Worm (Caenorhabditis elegans) whole organism, young adult: Measurements from ENCODE around the gene C05D11.5.

Experiments
- C06A6.2 ChIP-seq: fragments of 200-800 bp; sonication (Bioruptor generic); conservative IDR thresholded peaks from 2 replicates; pipeline ENCODE4 v1.3.6; 2022; ENCODE audit warnings: missing genetic modification characterization, missing compliant biosample characterization
- K12H6.12 ChIP-seq: fragments of 200-800 bp; sonication (Bioruptor generic); optimal IDR thresholded peaks from 2 replicates; lab custom pipeline; 2018; ENCODE audit warnings: mild to moderate bottlenecking, missing genetic modification characterization, missing compliant biosample characterization
- T07F8.4 ChIP-seq: sonication (generic microtip); optimal IDR thresholded peaks from 2 replicates; lab custom pipeline; 2016; ENCODE audit warnings: mild to moderate bottlenecking, missing genetic modification characterization, moderate library complexity, missing compliant biosample characterization
- Y56A3A.18 ChIP-seq: fragments of 200-800 bp; sonication (Bioruptor generic); IDR thresholded peaks from 2 replicates; pipeline ENCODE4 v1.3.6; 2022; ENCODE audit warnings: missing genetic modification reagents, missing genetic modification characterization, missing compliant biosample characterization
- Y67H2A.10 ChIP-seq: fragments of 200-800 bp; sonication (Bioruptor generic); conservative IDR thresholded peaks from 2 replicates; pipeline ENCODE4 v1.3.6; 2022; ENCODE audit warnings: missing genetic modification reagents, missing genetic modification characterization, missing compliant biosample characterization
- Y95B8A.8 ChIP-seq: fragments of 200-800 bp; sonication (Bioruptor generic); IDR thresholded peaks from 2 replicates; pipeline ENCODE4 v1.3.6; 2022; ENCODE audit warnings: missing genetic modification reagents, missing genetic modification characterization, missing compliant biosample characterization
- ZK185.1 ChIP-seq: sonication (generic microtip); optimal IDR thresholded peaks from 2 replicates; lab custom pipeline; 2016; ENCODE audit warnings: mild to moderate bottlenecking, missing genetic modification characterization, missing compliant biosample characterization; ENCODE audit not compliant: poor library complexity, severe bottlenecking
- ama-1 ChIP-seq, 3 experiments: fragments of 150-350 bp in 1 of 3; sonication (generic microtip) in 2 of 3; optimal IDR thresholded peaks; 2 replicates each; lab custom pipeline; 2014 to 2018; ENCODE audit warnings: missing biosample characterization in 2 of 3, missing genetic modification characterization in 2 of 3, missing genetic modification reagents in 2 of 3
- atf-7 ChIP-seq: sonication (generic microtip); optimal IDR thresholded peaks from 2 replicates; lab custom pipeline; 2017; ENCODE audit warnings: mild to moderate bottlenecking, missing genetic modification characterization, missing compliant biosample characterization
- cebp-1 ChIP-seq, 2 experiments: fragments of 200-800 bp in 1 of 2; sonication (Bioruptor generic) in 1 of 2; sonication (generic microtip) in 1 of 2; IDR thresholded peaks in 1 of 2; optimal IDR thresholded peaks in 1 of 2; 2 replicates each; pipeline versions ENCODE4 v1.3.6 to Lab custom; 2017 to 2022; ENCODE audit warnings: missing compliant biosample characterization in 2 of 2, missing genetic modification characterization in 2 of 2, mild to moderate bottlenecking in 1 of 2, missing genetic modification reagents in 1 of 2, moderate library complexity in 1 of 2
- cebp-2 ChIP-seq: fragments of 200-800 bp; sonication (Bioruptor generic); IDR thresholded peaks from 2 replicates; pipeline ENCODE4 v1.3.6; 2022; ENCODE audit warnings: missing genetic modification characterization, missing compliant biosample characterization
- ceh-100 ChIP-seq: fragments of 200-800 bp; sonication (Bioruptor generic); IDR thresholded peaks from 2 replicates; pipeline ENCODE4 v1.3.6; 2022; ENCODE audit warnings: missing genetic modification reagents, missing genetic modification characterization, missing compliant biosample characterization
- ceh-27 ChIP-seq: fragments of 200-800 bp; sonication (Bioruptor generic); optimal IDR thresholded peaks from 2 replicates; lab custom pipeline; 2018; ENCODE audit warnings: mild to moderate bottlenecking, missing genetic modification characterization, moderate library complexity, missing compliant biosample characterization
- ekl-4 ChIP-seq: fragments of 200-800 bp; sonication (Bioruptor generic); IDR thresholded peaks from 2 replicates; pipeline ENCODE4 v1.3.6; 2022; ENCODE audit warnings: missing genetic modification reagents, missing genetic modification characterization, missing compliant biosample characterization
- ets-4 ChIP-seq: fragments of 200-800 bp; sonication (Bioruptor generic); optimal IDR thresholded peaks from 2 replicates; lab custom pipeline; 2018; ENCODE audit warnings: mild to moderate bottlenecking, missing genetic modification characterization, missing compliant biosample characterization
- gei-17 ChIP-seq: fragments of 200-800 bp; sonication (Bioruptor generic); optimal IDR thresholded peaks from 2 replicates; lab custom pipeline; 2018; ENCODE audit warnings: mild to moderate bottlenecking, missing genetic modification characterization, missing compliant biosample characterization
- hlh-12 ChIP-seq: sonication (generic microtip); optimal IDR thresholded peaks from 2 replicates; lab custom pipeline; 2016; ENCODE audit warnings: missing genetic modification characterization, missing compliant biosample characterization
- hlh-26 ChIP-seq: fragments of 200-800 bp; sonication (Bioruptor generic); conservative IDR thresholded peaks from 2 replicates; pipeline ENCODE4 v1.3.6; 2022; ENCODE audit warnings: missing genetic modification reagents, missing genetic modification characterization, missing compliant biosample characterization
- hmg-1.2 ChIP-seq: fragments of 200-800 bp; sonication (Bioruptor generic); IDR thresholded peaks from 2 replicates; pipeline ENCODE4 v1.3.6; 2022; ENCODE audit warnings: missing genetic modification reagents, missing genetic modification characterization, missing compliant biosample characterization
- hmg-20 ChIP-seq: fragments of 200-800 bp; sonication (Bioruptor generic); IDR thresholded peaks from 2 replicates; pipeline ENCODE4 v1.3.6; 2022; ENCODE audit warnings: missing genetic modification reagents, missing genetic modification characterization, missing compliant biosample characterization
- hsf-1 ChIP-seq: fragments of 200-800 bp; sonication (Bioruptor generic); IDR thresholded peaks from 2 replicates; pipeline ENCODE4 v1.3.6; 2022; ENCODE audit warnings: missing genetic modification reagents, missing genetic modification characterization, missing compliant biosample characterization
- let-526 ChIP-seq: fragments of 200-800 bp; sonication (Bioruptor generic); IDR thresholded peaks from 2 replicates; pipeline ENCODE4 v1.3.6; 2022; ENCODE audit warnings: missing genetic modification reagents, missing genetic modification characterization, missing compliant biosample characterization
- let-607 ChIP-seq, 2 experiments: fragments of 200-800 bp in 1 of 2; sonication (Bioruptor generic) in 1 of 2; sonication (generic microtip) in 1 of 2; optimal IDR thresholded peaks; 2 replicates each; lab custom pipeline; 2016 to 2018; ENCODE audit warnings: mild to moderate bottlenecking in 2 of 2, missing compliant biosample characterization in 2 of 2, missing genetic modification characterization in 2 of 2, moderate library complexity in 2 of 2, missing genotype in 1 of 2
- lin-35 ChIP-seq, 3 experiments: fragments of 150-350 bp in 2 of 3; sonication (generic microtip) in 1 of 3; optimal IDR thresholded peaks; 2 replicates each; lab custom pipeline; 2014 to 2018; ENCODE audit warnings: missing biosample characterization in 3 of 3, missing genetic modification characterization in 3 of 3, missing genetic modification reagents in 3 of 3
- madf-3 ChIP-seq: fragments of 200-800 bp; sonication (Bioruptor generic); IDR thresholded peaks from 2 replicates; pipeline ENCODE4 v1.3.6; 2022; ENCODE audit warnings: missing genetic modification reagents, missing genetic modification characterization, missing compliant biosample characterization
- madf-6 ChIP-seq: fragments of 200-800 bp; sonication (Bioruptor generic); IDR thresholded peaks from 2 replicates; pipeline ENCODE4 v1.3.6; 2022; ENCODE audit warnings: missing genetic modification reagents, missing genetic modification characterization, missing compliant biosample characterization
- mcd-1 ChIP-seq: fragments of 200-800 bp; sonication (Bioruptor generic); IDR thresholded peaks from 2 replicates; pipeline ENCODE4 v1.3.6; 2022; ENCODE audit warnings: missing genetic modification reagents, missing genetic modification characterization, missing compliant biosample characterization
- mxl-1 ChIP-seq: sonication (generic microtip); optimal IDR thresholded peaks from 2 replicates; lab custom pipeline; 2016; ENCODE audit warnings: missing genetic modification characterization, missing compliant biosample characterization
- nfya-2 ChIP-seq: fragments of 200-800 bp; sonication (Bioruptor generic); IDR thresholded peaks from 2 replicates; pipeline ENCODE4 v1.3.6; 2022; ENCODE audit warnings: missing genetic modification reagents, missing genetic modification characterization, missing compliant biosample characterization
- nhr-120 ChIP-seq: fragments of 200-800 bp; sonication (Bioruptor generic); IDR thresholded peaks from 2 replicates; pipeline ENCODE4 v1.3.6; 2022; ENCODE audit warnings: missing genetic modification characterization, missing compliant biosample characterization
- nhr-179 ChIP-seq: sonication (generic microtip); optimal IDR thresholded peaks from 2 replicates; lab custom pipeline; 2016; ENCODE audit warnings: mild to moderate bottlenecking, missing genetic modification characterization, missing compliant biosample characterization
- nhr-90 ChIP-seq: sonication (generic microtip); optimal IDR thresholded peaks from 2 replicates; lab custom pipeline; 2016; ENCODE audit warnings: missing genotype, mild to moderate bottlenecking, missing genetic modification characterization, missing compliant biosample characterization
- pbrm-1 ChIP-seq: fragments of 200-800 bp; sonication (Bioruptor generic); IDR thresholded peaks from 2 replicates; pipeline ENCODE4 v1.3.6; 2022; ENCODE audit warnings: missing genetic modification reagents, missing genetic modification characterization, missing compliant biosample characterization
- rcor-1 ChIP-seq: fragments of 200-800 bp; sonication (Bioruptor generic); IDR thresholded peaks from 2 replicates; pipeline ENCODE4 v1.3.6; 2022; ENCODE audit warnings: missing genetic modification reagents, missing genetic modification characterization, missing compliant biosample characterization
- rec-8 ChIP-seq, 2 experiments: sonication (generic microtip); optimal IDR thresholded peaks; 2 replicates each; lab custom pipeline; 2016; ENCODE audit warnings: mild to moderate bottlenecking in 2 of 2, missing genetic modification characterization in 2 of 2, missing genetic modification reagents in 2 of 2, missing genotype in 2 of 2, missing biosample characterization in 1 of 2, missing compliant biosample characterization in 1 of 2, moderate library complexity in 1 of 2
- repo-1 ChIP-seq: sonication (generic microtip); optimal IDR thresholded peaks from 2 replicates; lab custom pipeline; 2017; ENCODE audit warnings: mild to moderate bottlenecking, missing genetic modification characterization, missing compliant biosample characterization
- snpc-4 ChIP-seq, 5 experiments: fragments of 150-350 bp in 1 of 5; sonication (generic microtip) in 4 of 5; optimal IDR thresholded peaks; 2 replicates each; lab custom pipeline; 2014 to 2018; ENCODE audit warnings: missing genetic modification characterization in 5 of 5, missing biosample characterization in 3 of 5, antibody characterized with exemption in 2 of 5, mild to moderate bottlenecking in 2 of 5, missing compliant biosample characterization in 2 of 5, missing genotype in 2 of 5, moderate library complexity in 2 of 5, missing genetic modification reagents in 1 of 5
- somi-1 ChIP-seq: fragments of 200-800 bp; sonication (Bioruptor generic); optimal IDR thresholded peaks from 2 replicates; lab custom pipeline; 2018; ENCODE audit warnings: mild to moderate bottlenecking, missing genetic modification characterization, missing compliant biosample characterization
- tbp1 ChIP-seq: fragments of 200-800 bp; sonication (Bioruptor generic); optimal IDR thresholded peaks from 2 replicates; lab custom pipeline; 2018; ENCODE audit warnings: mild to moderate bottlenecking, missing genetic modification characterization, missing compliant biosample characterization
- tlf-1 ChIP-seq: fragments of 200-800 bp; sonication (Bioruptor generic); optimal IDR thresholded peaks from 2 replicates; lab custom pipeline; 2018; ENCODE audit warnings: mild to moderate bottlenecking, missing genetic modification characterization, missing compliant biosample characterization
- unc-130 ChIP-seq: sonication (generic microtip); optimal IDR thresholded peaks from 2 replicates; lab custom pipeline; 2016; ENCODE audit warnings: missing genetic modification reagents, missing genetic modification characterization, missing compliant biosample characterization
- ztf-26 ChIP-seq: sonication (generic microtip); optimal IDR thresholded peaks from 2 replicates; lab custom pipeline; 2017; ENCODE audit warnings: missing genetic modification characterization, missing compliant biosample characterization
- ztf-3 ChIP-seq: fragments of 200-800 bp; sonication (Bioruptor generic); optimal IDR thresholded peaks from 2 replicates; lab custom pipeline; 2018; ENCODE audit warnings: mild to moderate bottlenecking, missing genetic modification characterization, missing compliant biosample characterization
- ztf-6 ChIP-seq: fragments of 200-800 bp; sonication (Bioruptor generic); IDR thresholded peaks from 2 replicates; pipeline ENCODE4 v1.3.6; 2022; ENCODE audit warnings: missing genetic modification reagents, missing genetic modification characterization, missing compliant biosample characterization

C05D11.5 gene

DNA sequence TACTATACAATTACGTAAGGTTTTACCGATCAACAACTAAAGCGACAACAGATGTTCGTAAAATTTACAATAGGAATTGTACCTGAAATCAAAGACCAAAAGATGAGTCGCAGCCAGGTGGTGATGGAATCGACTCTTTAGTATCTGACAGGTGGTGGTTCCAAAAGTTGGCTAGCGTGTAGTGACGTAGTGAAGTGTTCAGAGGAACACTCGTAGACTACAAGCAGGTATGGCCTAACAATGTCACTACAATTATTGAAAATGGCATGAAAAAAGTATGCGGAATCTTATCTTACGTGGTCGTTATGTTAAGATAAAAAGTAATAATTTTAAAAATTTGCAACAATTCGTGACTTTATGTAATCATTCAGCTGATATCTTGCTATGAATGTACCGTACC is 9.7 kb upstream of the C05D11.5 start:
- peak; percentile 25 for TF ChIP-seq repo-1
- TF ChIP-seq hlh-26, result no peak
- peak in 1 of 3 experiments; percentile 6 for TF ChIP-seq lin-35 (GFP tag; optimal IDR thresholded peaks at IDR 0.05; lab: Kevin White, UChicago)
- no peak for TF ChIP-seq hsf-1 (GFP tag; lab: Robert Waterston, UW)
- TF ChIP-seq ama-1 (optimal IDR thresholded peaks at IDR 0.05; lab: Kevin White, UChicago), result peak; percentile 43
- TF ChIP-seq ama-1 (GFP tag; optimal IDR thresholded peaks at IDR 0.05; lab: Kevin White, UChicago), result no peak
- TF ChIP-seq T07F8.4 (tag; lab: Kevin White, UChicago), result no peak
- TF ChIP-seq nfya-2 (GFP tag; lab: Robert Waterston, UW), result no peak

DNA sequence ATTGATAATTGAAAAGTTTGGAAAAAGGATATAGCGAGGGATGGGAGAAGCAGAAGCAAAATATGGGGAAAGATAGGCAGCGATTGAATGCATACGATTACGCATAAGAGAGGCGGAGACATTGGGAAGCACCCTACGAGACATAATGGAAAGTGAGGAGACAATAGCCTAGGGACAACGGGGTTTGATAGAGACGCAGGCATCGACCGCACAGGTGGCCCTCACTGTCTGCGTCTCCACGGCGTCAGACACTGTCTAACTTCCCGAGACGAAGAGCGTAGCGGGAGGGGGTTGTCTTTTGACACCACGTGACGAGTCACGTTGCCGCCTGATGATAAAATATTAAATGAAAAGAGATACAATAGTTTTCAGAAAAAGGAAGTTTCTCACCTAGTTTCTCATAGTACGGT is 9.2 kb upstream of the C05D11.5 start:
- TF ChIP-seq atf-7 (tag; lab: Kevin White, UChicago) (peak; percentile 85), ztf-26 (tag; lab: Kevin White, UChicago) (peak; percentile 88), rcor-1 (GFP tag; lab: Robert Waterston, UW) (peak; percentile 41; the same call in 1 of the 2 replicates), unc-130 (GFP tag; lab: Kevin White, UChicago) (no peak), ceh-100 (GFP tag; lab: Robert Waterston, UW) (peak; percentile 51), ceh-27 (GFP tag; lab: Kevin White, UChicago) (peak; percentile 56), cebp-1 (GFP tag; IDR thresholded peaks at IDR 0.05; lab: Robert Waterston, UW) (0 out of 2 replicates have a peak, but pooled peaks have one; percentile 7), cebp-1 (tag; optimal IDR thresholded peaks at IDR 0.05; lab: Kevin White, UChicago) (peak; percentile 88), hmg-1.2 (GFP tag; lab: Robert Waterston, UW) (peak; percentile 99), madf-6 (GFP tag; lab: Robert Waterston, UW) (peak; percentile 50; the same call in 1 of the 2 replicates), K12H6.12 (peak; percentile 68), nhr-179 (tag; lab: Kevin White, UChicago) (no peak), let-607 (tag; optimal IDR thresholded peaks at IDR 0.05; lab: Kevin White, UChicago) (peak in 1 of 2 experiments; percentile 70), hlh-12 (tag; lab: Kevin White, UChicago) (no peak), nhr-120 (GFP tag; lab: Robert Waterston, UW) (no peak), Y56A3A.18 (GFP tag; lab: Robert Waterston, UW) (peak; percentile 60), Y67H2A.10 (no peak), ekl-4 (peak; percentile 92), tbp1 (GFP tag; lab: Kevin White, UChicago) (peak; percentile 63), nhr-90 (tag; lab: Kevin White, UChicago) (no peak), ets-4 (peak; percentile 74), lin-35 (GFP tag; optimal IDR thresholded peaks at IDR 0.05; lab: Kevin White, UChicago) (peak in 1 of 3 experiments; percentile 23), ztf-6 (GFP tag; lab: Robert Waterston, UW) (no peak), let-526 (GFP tag; lab: Robert Waterston, UW) (peak; percentile 78), tlf-1 (GFP tag; lab: Kevin White, UChicago) (peak; percentile 84), cebp-2 (GFP tag; lab: Robert Waterston, UW) (no peak), ztf-3 (GFP tag; lab: Kevin White, UChicago) (peak; percentile 63), mcd-1 (GFP tag; lab: Robert Waterston, UW) (peak; percentile 81), rec-8 (tag; optimal IDR thresholded peaks at IDR 0.05; lab: Kevin White, UChicago) (no peak), repo-1 (peak; percentile 89), hsf-1 (GFP tag; lab: Robert Waterston, UW) (no peak), somi-1 (GFP tag; lab: Kevin White, UChicago) (peak; percentile 88), hmg-20 (peak; percentile 24; the same call in 1 of the 2 replicates), ZK185.1 (peak; percentile 69), gei-17 (GFP tag; lab: Kevin White, UChicago) (peak; percentile 76), mxl-1 (tag; lab: Kevin White, UChicago) (no peak), snpc-4 (GFP tag; optimal IDR thresholded peaks at IDR 0.05; lab: Kevin White, UChicago) (no peak), snpc-4 (tag; optimal IDR thresholded peaks at IDR 0.05; lab: Kevin White, UChicago) (peak in 2 of 4 experiments; percentile 56 to 60), madf-3 (GFP tag; lab: Robert Waterston, UW) (0 out of 2 replicates have a peak, but pooled peaks have one; percentile 55), C06A6.2 (GFP tag; lab: Robert Waterston, UW) (peak; percentile 86), Y95B8A.8 (peak; percentile 35; the same call in 1 of the 2 replicates), pbrm-1 (GFP tag; lab: Robert Waterston, UW) (peak; percentile 80)
